Fruit fly (Drosophila melanogaster) ovary, adult (tissue): ENCODE data around the gene emei.

Experiments
- CG17801 ChIP-seq: fragments of 200-800 bp; optimal IDR thresholded peaks from 2 replicates; lab custom pipeline; 2019; ENCODE audit warnings: missing biosample characterization, mild to moderate bottlenecking, missing genetic modification characterization, moderate library complexity; ENCODE audit not compliant: partially characterized antibody

Gene emei

DNA sequence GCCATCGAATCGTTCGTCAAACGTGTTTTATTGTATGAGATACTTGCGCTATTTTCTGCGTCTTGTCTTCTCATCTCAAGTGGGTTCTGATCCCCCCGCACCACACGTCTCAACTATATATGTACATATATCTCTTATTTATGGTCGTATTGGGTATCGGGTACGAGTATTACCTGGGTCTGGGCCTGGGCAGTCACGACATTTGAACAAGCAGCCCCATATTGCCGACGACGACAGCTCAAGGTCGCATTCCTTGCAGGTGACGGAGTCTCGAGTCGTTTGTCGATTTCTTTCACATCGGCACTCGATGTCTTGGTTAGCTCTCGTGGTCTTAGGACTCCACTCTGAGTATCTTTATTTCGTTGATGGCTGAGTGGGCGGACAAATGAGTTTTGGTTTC is 35.6 kb downstream of the emei start:
- no peak for TF ChIP-seq CG17801 (GFP tag; lab: Kevin White, UChicago)

DNA sequence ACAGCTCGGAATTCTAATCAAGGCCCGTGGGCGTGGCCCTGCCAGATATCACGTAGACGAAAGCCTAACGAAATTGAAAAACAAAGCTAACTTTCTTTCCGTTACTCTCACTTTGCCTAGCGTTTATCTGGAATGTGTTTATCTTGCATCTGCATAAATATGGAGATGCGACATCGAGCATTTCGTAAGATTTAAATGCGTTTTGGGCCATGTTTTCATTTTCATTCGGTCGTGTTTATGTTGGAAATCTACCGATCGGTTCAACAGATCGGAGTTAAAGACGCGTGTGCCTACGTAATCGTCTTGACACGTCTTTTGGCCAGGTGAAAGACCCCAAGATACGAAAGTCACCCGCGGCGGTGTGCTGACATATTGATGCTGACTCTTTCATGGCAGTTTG is 38.2 kb downstream of the emei start:
- no peak for TF ChIP-seq CG17801 (GFP tag; lab: Kevin White, UChicago)

DNA sequence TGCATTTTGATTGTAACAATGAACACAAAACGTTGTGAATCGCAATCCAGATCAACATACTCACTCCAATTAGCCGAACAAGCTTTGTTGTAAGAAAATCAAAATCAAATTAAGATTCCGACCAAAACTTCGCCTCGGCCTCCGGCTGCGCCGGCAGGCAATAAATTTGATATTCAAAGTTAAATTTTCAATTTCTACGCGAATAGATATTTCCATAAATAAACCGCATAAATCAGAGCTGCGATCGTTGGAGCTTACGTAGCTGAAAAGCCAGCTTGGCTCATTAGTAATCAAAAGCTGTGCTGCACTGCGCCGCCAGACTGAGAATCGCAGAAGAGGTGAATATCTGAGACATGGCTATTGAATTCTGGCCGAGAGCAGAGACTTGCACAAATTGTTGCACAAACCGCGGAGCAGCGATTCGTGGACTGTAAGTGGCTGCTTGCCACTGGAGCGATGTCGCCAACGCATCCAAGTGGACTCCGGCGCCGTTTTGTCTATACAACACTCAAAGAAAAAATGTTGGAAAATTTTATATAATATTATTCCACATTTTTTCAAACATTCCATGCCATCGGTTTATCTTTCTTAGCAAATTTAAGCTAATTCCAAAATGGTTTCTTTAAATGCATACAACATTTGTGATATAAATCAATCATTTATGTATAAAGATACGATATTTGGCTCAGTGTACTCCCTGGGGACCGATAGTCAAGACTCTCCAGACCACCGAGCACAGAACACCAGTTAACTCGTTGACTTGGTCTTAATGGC is 39.2 kb downstream of the emei start:
- TF ChIP-seq CG17801 (GFP tag; lab: Kevin White, UChicago): no peak

DNA sequence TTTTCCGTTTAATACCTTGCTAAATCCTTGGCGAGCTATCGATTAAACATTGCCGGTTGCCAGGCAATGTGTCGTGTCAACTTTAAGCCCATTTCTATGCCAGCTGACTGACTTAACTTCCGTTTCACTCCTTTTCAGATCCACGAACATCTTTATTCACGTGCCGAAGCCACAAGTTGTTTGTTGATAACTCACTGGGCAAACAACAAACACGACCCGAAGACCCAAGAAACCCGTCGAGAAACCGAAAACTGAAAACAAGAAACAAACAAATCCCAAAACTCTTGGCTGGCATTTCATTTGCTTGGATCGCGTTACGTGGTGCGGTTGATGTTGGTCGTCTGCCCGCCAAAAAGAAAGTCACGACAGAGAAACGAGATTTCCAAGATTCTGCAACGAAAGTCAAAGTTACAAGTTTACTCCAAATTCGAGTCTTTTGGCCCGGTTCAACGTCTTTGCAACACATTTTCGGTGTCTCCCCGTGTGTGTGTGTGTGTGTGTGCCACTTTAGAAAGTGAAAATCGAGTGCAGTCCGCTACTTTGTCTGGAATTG is 41.3 kb downstream of the emei start, which contains the start of gene CG6216:
Gene CG6216, minus strand, starts transcription at position 51 of the 553 bp plus-strand sequence.
- TF ChIP-seq CG17801 (GFP tag; lab: Kevin White, UChicago): no peak

DNA sequence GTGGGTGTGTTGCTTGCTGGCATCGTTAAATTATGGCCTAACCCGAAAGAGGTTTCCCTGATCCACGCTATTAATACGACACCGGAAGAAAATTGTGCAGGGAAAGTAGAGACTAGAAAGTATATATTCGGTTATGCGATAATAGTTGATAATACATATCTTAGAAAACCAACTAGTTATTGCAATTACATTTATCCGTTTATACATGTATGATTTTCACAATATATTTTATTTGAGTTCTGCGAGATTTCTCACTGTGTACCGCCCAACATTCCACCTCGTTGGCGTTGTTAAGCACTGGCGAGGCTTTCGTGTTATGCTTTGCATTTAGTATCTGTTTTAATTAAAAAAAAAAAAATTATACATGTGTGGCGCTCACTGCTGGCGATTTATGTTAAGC is 45.9 kb downstream of the emei start:
- TF ChIP-seq CG17801 (GFP tag; lab: Kevin White, UChicago): no peak
